Worm (Caenorhabditis elegans) whole organism, late embryonic: ENCODE measurements around the gene T22E5.6.

Source experiments
- F13H6.1 ChIP-seq: sonication (generic microtip); optimal IDR thresholded peaks from 2 replicates; lab custom pipeline; 2016; ENCODE audit warnings: missing genetic modification characterization, missing compliant biosample characterization
- ceh-6 ChIP-seq: fragments of 200-800 bp; sonication (Bioruptor generic); optimal IDR thresholded peaks from 2 replicates; lab custom pipeline; 2018; ENCODE audit warnings: mild to moderate bottlenecking, missing genetic modification characterization, missing compliant biosample characterization
- elt-2 ChIP-seq: sonication (generic microtip); optimal IDR thresholded peaks from 2 replicates; lab custom pipeline; 2016; ENCODE audit warnings: missing genetic modification reagents, missing genetic modification characterization, missing compliant biosample characterization
- elt-4 ChIP-seq: sonication (generic microtip); optimal IDR thresholded peaks from 2 replicates; lab custom pipeline; 2016; ENCODE audit warnings: missing genetic modification characterization, missing compliant biosample characterization
- hlh-13 ChIP-seq: fragments of 200-800 bp; sonication (Bioruptor generic); optimal IDR thresholded peaks from 2 replicates; lab custom pipeline; 2018; ENCODE audit warnings: mild to moderate bottlenecking, missing genetic modification characterization, missing compliant biosample characterization
- nhr-232 ChIP-seq: sonication (generic microtip); optimal IDR thresholded peaks from 2 replicates; lab custom pipeline; 2016; ENCODE audit warnings: missing genetic modification characterization, missing compliant biosample characterization
- pag-3 ChIP-seq: sonication (generic microtip); optimal IDR thresholded peaks from 2 replicates; lab custom pipeline; 2016; ENCODE audit warnings: missing compliant biosample characterization, missing genetic modification characterization, borderline replicate concordance
- pha-2 ChIP-seq: sonication (generic microtip); optimal IDR thresholded peaks from 2 replicates; lab custom pipeline; 2017; ENCODE audit warnings: mild to moderate bottlenecking, missing genetic modification characterization, missing compliant biosample characterization
- unc-3 ChIP-seq, 2 experiments: fragments of 200-800 bp in 1 of 2; sonication (Bioruptor generic) in 1 of 2; sonication (generic microtip) in 1 of 2; conservative IDR thresholded peaks in 1 of 2; optimal IDR thresholded peaks in 1 of 2; 2 replicates each; pipeline versions ENCODE4 v1.3.6 to Lab custom; 2016 to 2022; ENCODE audit warnings: missing compliant biosample characterization in 2 of 2, missing genetic modification characterization in 2 of 2, missing genetic modification reagents in 1 of 2
- unc-55 ChIP-seq: sonication (generic microtip); optimal IDR thresholded peaks from 2 replicates; lab custom pipeline; 2017; ENCODE audit warnings: missing biosample characterization, missing genetic modification reagents, missing genetic modification characterization
- zip-5 ChIP-seq: sonication (generic microtip); optimal IDR thresholded peaks from 2 replicates; lab custom pipeline; 2016; ENCODE audit warnings: missing genetic modification characterization, missing compliant biosample characterization

DNA sequence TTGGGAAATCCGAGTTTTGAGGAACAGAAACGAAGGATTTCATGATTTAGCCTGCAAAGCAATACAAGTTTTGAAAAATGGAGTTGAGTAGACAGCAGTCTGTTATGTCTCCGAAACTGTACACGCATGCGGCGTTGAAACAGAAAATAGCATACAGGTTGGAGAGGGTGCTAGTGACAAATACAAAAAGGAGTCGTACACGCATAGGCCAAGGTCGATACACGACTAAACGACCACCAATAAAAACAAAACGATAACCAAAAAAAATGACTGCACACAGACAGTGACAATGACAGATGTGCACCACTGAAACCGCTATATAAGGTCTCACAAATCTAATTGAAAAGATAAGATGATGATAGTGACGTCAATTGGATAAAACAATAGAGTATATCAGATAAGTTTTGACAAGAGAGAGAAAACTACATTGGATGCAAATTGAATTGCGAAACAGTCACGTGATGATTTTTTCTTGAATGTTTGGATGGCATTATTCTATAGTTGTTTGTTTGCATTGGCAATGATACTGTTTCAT is 32.7 kb upstream of the T22E5.6 start, which contains the start of gene fah-1:
- TF ChIP-seq ceh-6 = no peak
- peak; percentile 22 for TF ChIP-seq elt-2 (tag; lab: Kevin White, UChicago)
- TF ChIP-seq pag-3 (tag; lab: Kevin White, UChicago) = no peak
- TF ChIP-seq hlh-13 (GFP tag; lab: Kevin White, UChicago) = no peak
- no peak for TF ChIP-seq pha-2 (tag; lab: Kevin White, UChicago)
- TF ChIP-seq unc-55 = no peak
- TF ChIP-seq zip-5 = no peak
- no peak for TF ChIP-seq elt-4 (tag; lab: Kevin White, UChicago)
- TF ChIP-seq nhr-232 (tag; lab: Kevin White, UChicago) = no peak
- TF ChIP-seq F13H6.1 (tag; lab: Kevin White, UChicago) = no peak
- TF ChIP-seq unc-3 (GFP tag; conservative IDR thresholded peaks at IDR 0.05; lab: Robert Waterston, UW) = no peak
- no peak for TF ChIP-seq unc-3 (tag; optimal IDR thresholded peaks at IDR 0.05; lab: Kevin White, UChicago)
